Fruit fly (Drosophila melanogaster) Kc167 (cell line): ENCODE measurements around the gene CG6592.

Source experiments
- Myc ChIP-seq: fragments of >200 bp; optimal IDR thresholded peaks from 2 replicates; lab custom pipeline; 2017; ENCODE audit warnings: missing external identifiers
- Sin3A ChIP-seq: fragments of >200 bp; optimal IDR thresholded peaks from 2 replicates; lab custom pipeline; 2018; ENCODE audit warnings: missing external identifiers
- h ChIP-seq: fragments of >200 bp; optimal IDR thresholded peaks from 3 replicates; lab custom pipeline; 2018; ENCODE audit warnings: missing external identifiers
- insv ChIP-seq: fragments of >200 bp; optimal IDR thresholded peaks from 3 replicates; lab custom pipeline; 2018; ENCODE audit warnings: missing external identifiers
- psq ChIP-seq: fragments of >200 bp; optimal IDR thresholded peaks from 2 replicates; lab custom pipeline; 2017; ENCODE audit warnings: missing external identifiers
- ttk ChIP-seq: sonication (Bioruptor generic); optimal IDR thresholded peaks from 2 replicates; lab custom pipeline; 2017; ENCODE audit warnings: missing external identifiers

dm6 chr3L:6104551-6104950 is 45.1 kb downstream of the CG6592 start:
- TF ChIP-seq h (lab: Kevin White, UChicago) (no peak), ttk (lab: Kevin White, UChicago) (no peak), insv (no peak), Myc (lab: Kevin White, UChicago) (no peak), psq (no peak), Sin3A (lab: Kevin White, UChicago) (no peak)
